Fruit fly (Drosophila melanogaster): ENCODE results near the gene Ref2.

DNA sequence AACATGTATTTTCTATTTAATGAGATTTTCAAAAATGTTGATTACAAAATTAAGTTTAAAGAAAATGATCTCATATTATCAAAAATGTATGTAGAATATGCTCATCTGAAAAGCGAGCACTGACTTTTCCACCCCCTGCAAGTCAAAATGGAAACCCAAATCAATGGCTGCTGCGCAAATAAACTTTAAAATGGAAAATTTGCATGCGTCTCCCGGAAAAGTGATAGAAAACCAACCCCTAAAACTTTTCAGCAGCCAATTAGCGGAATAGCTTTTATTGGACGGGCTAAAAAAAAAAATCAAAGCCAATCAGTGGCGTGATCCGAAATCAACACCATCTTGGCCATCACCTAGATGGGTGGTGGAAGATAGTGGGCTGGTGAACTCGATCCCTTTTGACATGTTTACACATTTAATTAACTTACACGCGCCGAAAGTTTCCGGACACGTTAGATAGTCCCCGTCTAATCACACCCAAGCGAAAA is 43.2 kb upstream of the Ref2 start:
- TF ChIP-seq CG1621 (tag; optimal IDR thresholded peaks at IDR 0.05) (no peak), topi (GFP tag; optimal IDR thresholded peaks at IDR 0.05) (no peak), fkh (GFP tag; optimal IDR thresholded peaks at IDR 0.05) (no peak), Hr39 (GFP tag; optimal IDR thresholded peaks at IDR 0.05) (no peak), Sox102F (GFP tag; optimal IDR thresholded peaks at IDR 0.05) (no peak), spab (GFP tag; optimal IDR thresholded peaks at IDR 0.05) (no peak), CG32006 (GFP tag; optimal IDR thresholded peaks at IDR 0.05) (no peak), lz (GFP tag; optimal IDR thresholded peaks at IDR 0.05) (no peak), CG11902 (GFP tag; optimal IDR thresholded peaks at IDR 0.05) (no peak), CG3032 (tag; optimal IDR thresholded peaks at IDR 0.05) (no peak)
